Worm (Caenorhabditis elegans): ENCODE data around the gene C15C7.6.

- TF ChIP-seq unc-62 (GFP tag; optimal IDR thresholded peaks at IDR 0.05) (no peak), lsy-2 (tag; optimal IDR thresholded peaks at IDR 0.05) (no peak), mep-1 (tag; optimal IDR thresholded peaks at IDR 0.05) (no peak), snpc-4 (tag; optimal IDR thresholded peaks at IDR 0.05) (no peak), nhr-237 (tag; optimal IDR thresholded peaks at IDR 0.05) (no peak)
These were observed 30.6 kb downstream of the C15C7.6 start for ce11 chrX:3139516-3140301.

Measured in whole organism, mixed stage, embryonic.